Fruit fly (Drosophila melanogaster) whole organism, embryonic: Measurements from ENCODE around the gene Hsp22.

Source experiments
- CG10431 ChIP-seq: fragments of 200-800 bp; sonication (Bioruptor generic); optimal IDR thresholded peaks from 3 replicates; lab custom pipeline; 2018; ENCODE audit warnings: missing biosample characterization, mild to moderate bottlenecking, missing genetic modification characterization
- CG10543 ChIP-seq: fragments of 200-800 bp; sonication (Bioruptor generic); optimal IDR thresholded peaks from 3 replicates; lab custom pipeline; 2017; ENCODE audit warnings: missing biosample characterization, mild to moderate bottlenecking, missing genetic modification characterization, moderate library complexity
- CG10959 ChIP-seq: fragments of 200-800 bp; sonication (Bioruptor generic); IDR thresholded peaks from 2 replicates; pipeline ENCODE4 v1.3.6; 2022; ENCODE audit warnings: missing biosample characterization, missing genetic modification characterization
- CG11085 ChIP-seq: fragments of 200-800 bp; sonication (Bioruptor generic); IDR thresholded peaks from 2 replicates; pipeline ENCODE4 v1.3.6; 2022; ENCODE audit warnings: missing biosample characterization, missing genetic modification characterization
- CG12942 ChIP-seq: fragments of 200-800 bp; sonication (Bioruptor generic); optimal IDR thresholded peaks from 3 replicates; lab custom pipeline; 2016; ENCODE audit warnings: missing biosample characterization, missing genetic modification characterization
- CG13123 ChIP-seq: fragments of 200-800 bp; sonication (Bioruptor generic); optimal IDR thresholded peaks from 2 replicates; lab custom pipeline; 2016; ENCODE audit warnings: missing biosample characterization, missing genetic modification characterization
- CG14014 ChIP-seq: fragments of 200-800 bp; sonication (Bioruptor generic); IDR thresholded peaks from 2 replicates; pipeline ENCODE4 v1.3.6; 2022; ENCODE audit warnings: missing biosample characterization, missing genetic modification characterization
- CG14667 ChIP-seq: fragments of 200-800 bp; sonication (Bioruptor generic); IDR thresholded peaks from 2 replicates; pipeline ENCODE4 v1.3.6; 2022; ENCODE audit warnings: missing biosample characterization, missing genetic modification characterization
- CG17361 ChIP-seq: fragments of 200-800 bp; sonication (Bioruptor generic); IDR thresholded peaks from 3 replicates; pipeline ENCODE4 v1.3.6; 2022; ENCODE audit warnings: missing biosample characterization, missing genetic modification characterization
- CG18619 ChIP-seq: fragments of 200-800 bp; sonication (Bioruptor generic); optimal IDR thresholded peaks from 3 replicates; lab custom pipeline; 2017; ENCODE audit warnings: missing biosample characterization, mild to moderate bottlenecking, missing genetic modification characterization
- CG31441 ChIP-seq: fragments of 200-800 bp; sonication (Bioruptor generic); IDR thresholded peaks from 2 replicates; pipeline ENCODE4 v1.3.6; 2022; ENCODE audit warnings: missing biosample characterization, missing genetic modification characterization
- CG3995 ChIP-seq: fragments of 200-800 bp; sonication (Bioruptor generic); optimal IDR thresholded peaks from 3 replicates; lab custom pipeline; 2016; ENCODE audit warnings: missing biosample characterization, missing genetic modification characterization
- CG4328 ChIP-seq: fragments of 200-800 bp; sonication (Bioruptor generic); optimal IDR thresholded peaks from 3 replicates; lab custom pipeline; 2017; ENCODE audit warnings: missing biosample characterization, missing genetic modification reagents, missing genetic modification characterization
- CG43689 ChIP-seq: fragments of 200-800 bp; sonication (Bioruptor generic); IDR thresholded peaks from 2 replicates; pipeline ENCODE4 v1.3.6; 2022; ENCODE audit warnings: missing biosample characterization, missing genetic modification characterization
- CG5245 ChIP-seq: fragments of 200-800 bp; sonication (Bioruptor generic); optimal IDR thresholded peaks from 3 replicates; lab custom pipeline; 2016; ENCODE audit warnings: missing biosample characterization, missing genetic modification characterization
- CG6791 ChIP-seq: fragments of 200-800 bp; sonication (Bioruptor generic); IDR thresholded peaks from 3 replicates; pipeline ENCODE4 v1.3.6; 2022; ENCODE audit warnings: missing biosample characterization, missing genetic modification characterization; ENCODE audit not compliant: partially characterized antibody
- CG7372 ChIP-seq: fragments of 200-800 bp; sonication (Bioruptor generic); IDR thresholded peaks from 2 replicates; pipeline ENCODE4 v1.3.6; 2022; ENCODE audit warnings: missing biosample characterization, missing genetic modification characterization
- CG7928 ChIP-seq: fragments of 200-800 bp; sonication (Bioruptor generic); optimal IDR thresholded peaks from 2 replicates; lab custom pipeline; 2017; ENCODE audit warnings: missing biosample characterization, mild to moderate bottlenecking, missing genetic modification characterization
- CG7963 ChIP-seq: fragments of 200-800 bp; sonication (Bioruptor generic); IDR thresholded peaks from 3 replicates; pipeline ENCODE4 v1.3.6; 2022; ENCODE audit warnings: missing biosample characterization, missing genetic modification characterization; ENCODE audit not compliant: partially characterized antibody
- CG8924 ChIP-seq: fragments of 200-800 bp; optimal IDR thresholded peaks from 3 replicates; lab custom pipeline; 2019; ENCODE audit warnings: missing biosample characterization, mild to moderate bottlenecking, missing genetic modification characterization, moderate library complexity
- CG8944 ChIP-seq: fragments of 200-800 bp; sonication (Bioruptor generic); optimal IDR thresholded peaks from 3 replicates; lab custom pipeline; 2016; ENCODE audit warnings: missing biosample characterization, missing genetic modification characterization
- CG9437 ChIP-seq: fragments of 200-800 bp; sonication (Bioruptor generic); optimal IDR thresholded peaks from 2 replicates; lab custom pipeline; 2018; ENCODE audit warnings: missing biosample characterization, mild to moderate bottlenecking, missing genetic modification characterization
- Dad ChIP-seq: fragments of 200-800 bp; sonication (Bioruptor generic); optimal IDR thresholded peaks from 3 replicates; lab custom pipeline; 2016; ENCODE audit warnings: missing biosample characterization, missing genetic modification characterization
- Dek ChIP-seq: fragments of 200-800 bp; sonication (Bioruptor generic); optimal IDR thresholded peaks from 3 replicates; lab custom pipeline; 2019; ENCODE audit warnings: missing biosample characterization, mild to moderate bottlenecking, missing genetic modification characterization, moderate library complexity
- Hey ChIP-seq: fragments of 200-800 bp; sonication (Bioruptor generic); optimal IDR thresholded peaks from 3 replicates; lab custom pipeline; 2018; ENCODE audit warnings: missing biosample characterization, mild to moderate bottlenecking, missing genetic modification characterization
- HmgD ChIP-seq: fragments of 200-800 bp; sonication (Bioruptor generic); optimal IDR thresholded peaks from 3 replicates; lab custom pipeline; 2016; ENCODE audit warnings: missing biosample characterization, missing genetic modification characterization
- Hmx ChIP-seq: fragments of 200-800 bp; sonication (Bioruptor generic); optimal IDR thresholded peaks from 2 replicates; lab custom pipeline; 2016; ENCODE audit warnings: missing biosample characterization, missing genetic modification characterization
- Hr3 ChIP-seq: fragments of 200-800 bp; sonication (Bioruptor generic); optimal IDR thresholded peaks from 3 replicates; lab custom pipeline; 2016; ENCODE audit warnings: missing biosample characterization, missing genetic modification characterization
- Hr39 ChIP-seq: fragments of >200 bp; optimal IDR thresholded peaks from 2 replicates; lab custom pipeline; 2017
- Kr ChIP-seq: fragments of 200-800 bp; sonication (Bioruptor generic); optimal IDR thresholded peaks from 2 replicates; lab custom pipeline; 2017; ENCODE audit warnings: missing biosample characterization, mild to moderate bottlenecking, missing genetic modification characterization
- MESR4 ChIP-seq: fragments of 200-800 bp; sonication (Bioruptor generic); optimal IDR thresholded peaks from 2 replicates; lab custom pipeline; 2018; ENCODE audit warnings: missing biosample characterization, mild to moderate bottlenecking, missing genetic modification characterization, moderate library complexity
- Poxn ChIP-seq: fragments of 200-800 bp; sonication (Bioruptor generic); IDR thresholded peaks from 2 replicates; pipeline ENCODE4 v1.3.6; 2022; ENCODE audit warnings: missing biosample characterization, missing genetic modification characterization
- Sry-δ ChIP-seq: fragments of 200-800 bp; sonication (Bioruptor generic); optimal IDR thresholded peaks from 2 replicates; lab custom pipeline; 2016; ENCODE audit warnings: missing biosample characterization, missing genetic modification characterization
- Trl ChIP-seq, 3 experiments: fragments of >200 bp in 2 of 3; fragments of 200-800 bp in 1 of 3; sonication (Bioruptor generic) in 1 of 3; optimal IDR thresholded peaks; 2 replicates in 1 of 3; 3 replicates in 2 of 3; lab custom pipeline; 2016 to 2017; ENCODE audit warnings: missing biosample characterization in 1 of 3, missing genetic modification characterization in 1 of 3
- Xbp1 ChIP-seq: fragments of 200-800 bp; sonication (Bioruptor generic); optimal IDR thresholded peaks from 3 replicates; lab custom pipeline; 2016; ENCODE audit warnings: missing biosample characterization, mild to moderate bottlenecking, missing genetic modification characterization
- ab ChIP-seq: fragments of 200-800 bp; sonication (Bioruptor generic); optimal IDR thresholded peaks from 2 replicates; lab custom pipeline; 2016; ENCODE audit warnings: missing biosample characterization, missing genetic modification characterization
- caup ChIP-seq: fragments of 200-800 bp; sonication (Bioruptor generic); optimal IDR thresholded peaks from 3 replicates; lab custom pipeline; 2017; ENCODE audit warnings: missing biosample characterization, mild to moderate bottlenecking, missing genetic modification characterization, moderate library complexity; ENCODE audit not compliant: severe bottlenecking
- crol ChIP-seq: fragments of 200-800 bp; sonication (Bioruptor generic); IDR thresholded peaks from 2 replicates; pipeline ENCODE4 v1.3.6; 2022; ENCODE audit warnings: missing biosample characterization, missing genetic modification characterization
- dpn ChIP-seq, 2 experiments: fragments of 200-800 bp; sonication (Bioruptor generic); optimal IDR thresholded peaks; 3 replicates each; lab custom pipeline; 2016; ENCODE audit warnings: missing biosample characterization in 2 of 2, missing genetic modification characterization in 2 of 2
- ewg ChIP-seq: fragments of 200-800 bp; sonication (Bioruptor generic); optimal IDR thresholded peaks from 3 replicates; lab custom pipeline; 2017; ENCODE audit warnings: mild to moderate bottlenecking, missing biosample characterization, missing genetic modification reagents, missing genetic modification characterization
- fd64A ChIP-seq: fragments of 200-800 bp; sonication (Bioruptor generic); optimal IDR thresholded peaks from 3 replicates; lab custom pipeline; 2018; ENCODE audit warnings: missing biosample characterization, mild to moderate bottlenecking, missing genetic modification characterization
- fru ChIP-seq: fragments of >200 bp; optimal IDR thresholded peaks from 2 replicates; lab custom pipeline; 2017
- fu2 ChIP-seq: fragments of 200-800 bp; sonication (Bioruptor generic); optimal IDR thresholded peaks from 2 replicates; lab custom pipeline; 2016; ENCODE audit warnings: missing biosample characterization, missing genetic modification characterization
- jing ChIP-seq: fragments of 200-800 bp; sonication (Bioruptor generic); optimal IDR thresholded peaks from 2 replicates; lab custom pipeline; 2018; ENCODE audit warnings: missing biosample characterization, mild to moderate bottlenecking, missing genetic modification characterization
- mirr ChIP-seq: fragments of 200-800 bp; sonication (Bioruptor generic); optimal IDR thresholded peaks from 3 replicates; lab custom pipeline; 2018; ENCODE audit warnings: missing biosample characterization, mild to moderate bottlenecking, missing genetic modification characterization
- row ChIP-seq: fragments of 200-800 bp; sonication (Bioruptor generic); IDR thresholded peaks from 3 replicates; pipeline ENCODE4 v1.3.6; 2022; ENCODE audit warnings: missing biosample characterization, missing genetic modification characterization
- seq ChIP-seq: fragments of 200-800 bp; sonication (Bioruptor generic); IDR thresholded peaks from 2 replicates; pipeline ENCODE4 v1.3.6; 2022; ENCODE audit warnings: missing biosample characterization, missing genetic modification characterization
- sima ChIP-seq: fragments of 200-800 bp; sonication (Bioruptor generic); optimal IDR thresholded peaks from 2 replicates; lab custom pipeline; 2016; ENCODE audit warnings: missing biosample characterization, missing genetic modification characterization
- trh ChIP-seq: fragments of 200-800 bp; sonication (Bioruptor generic); optimal IDR thresholded peaks from 2 replicates; lab custom pipeline; 2016; ENCODE audit warnings: missing biosample characterization, missing genetic modification characterization
- twi ChIP-seq: fragments of 200-800 bp; optimal IDR thresholded peaks from 2 replicates; lab custom pipeline; 2019; ENCODE audit warnings: missing biosample characterization, mild to moderate bottlenecking, missing genetic modification characterization, moderate library complexity
- zen2 ChIP-seq: fragments of 200-800 bp; sonication (Bioruptor generic); IDR thresholded peaks from 3 replicates; pipeline ENCODE4 v1.3.6; 2022; ENCODE audit warnings: missing biosample characterization, missing genetic modification characterization; ENCODE audit not compliant: partially characterized antibody

Hsp22 gene

dm6 chr3L:9333745-9334382, 38.9 kb upstream of the Hsp22 start, which contains the start of gene PGRP-LA (continued):
- TF ChIP-seq CG6791 (GFP tag; lab: Robert Waterston, UW) (no peak), caup (peak; percentile 31), row (0 out of 3 replicates have a peak, but pooled peaks have one; percentile 9), sima (GFP tag; lab: Kevin White, UChicago) (no peak), CG12942 (GFP tag; lab: Kevin White, UChicago) (no peak), CG43689 (no peak), CG7928 (no peak), Dek (tag; lab: Kevin White, UChicago) (no peak), fd64A (GFP tag; lab: Kevin White, UChicago) (no peak), CG8944 (GFP tag; lab: Kevin White, UChicago) (no peak), CG31441 (no peak), Hr39 (lab: Kevin White, UChicago) (no peak), Poxn (no peak), CG7963 (GFP tag; lab: Robert Waterston, UW) (no peak), CG10959 (GFP tag; lab: Robert Waterston, UW) (no peak), MESR4 (GFP tag; lab: Kevin White, UChicago) (no peak), Hr3 (GFP tag; lab: Kevin White, UChicago) (peak; percentile 4), CG4328 (GFP tag; lab: Kevin White, UChicago) (no peak), CG10543 (GFP tag; lab: Kevin White, UChicago) (peak; percentile 18), CG3995 (GFP tag; lab: Kevin White, UChicago) (no peak), CG11085 (GFP tag; lab: Robert Waterston, UW) (no peak), Dad (GFP tag; lab: Kevin White, UChicago) (no peak), ab (no peak), fru (lab: Kevin White, UChicago) (no peak), CG5245 (GFP tag; lab: Kevin White, UChicago) (peak; percentile 25), Kr (GFP tag; lab: Kevin White, UChicago) (no peak), CG17361 (no peak), ewg (peak; percentile 11), Hmx (no peak), CG14014 (no peak), twi (tag; lab: Kevin White, UChicago) (no peak), CG7372 (GFP tag; lab: Robert Waterston, UW) (peak; percentile 98), Hey (tag; lab: Kevin White, UChicago) (no peak), trh (GFP tag; lab: Kevin White, UChicago) (no peak), dpn (GFP tag; optimal IDR thresholded peaks at IDR 0.05; lab: Kevin White, UChicago) (peak in 1 of 2 experiments; percentile 36), Trl (optimal IDR thresholded peaks at IDR 0.05; lab: Kevin White, UChicago) (no peak), Trl (GFP tag; optimal IDR thresholded peaks at IDR 0.05; lab: Kevin White, UChicago) (no peak), fu2 (GFP tag; lab: Kevin White, UChicago) (no peak), CG13123 (GFP tag; lab: Kevin White, UChicago) (no peak), zen2 (GFP tag; lab: Robert Waterston, UW) (no peak), Sry-δ (GFP tag; lab: Kevin White, UChicago) (no peak), jing (GFP tag; lab: Kevin White, UChicago) (no peak), HmgD (no peak), seq (no peak), CG14667 (no peak), Xbp1 (GFP tag; lab: Kevin White, UChicago) (peak; percentile 55), CG18619 (GFP tag; lab: Kevin White, UChicago) (no peak), CG9437 (GFP tag; lab: Kevin White, UChicago) (peak; percentile 30), CG10431 (GFP tag; lab: Kevin White, UChicago) (peak; percentile 19), crol (GFP tag; lab: Robert Waterston, UW) (no peak), mirr (peak; percentile 11), CG8924 (tag; lab: Kevin White, UChicago) (no peak)
